Worm (Caenorhabditis elegans): ENCODE measurements around the gene unc-76.
"Not testable (repeated sequence)": the region's sequence is repeated elsewhere in the genome, so short reads cannot be mapped to it uniquely, and the experiment has no call there.

The unc-76 gene

ce11 chrV:15031373-15031772 is 40.2 kb upstream of the unc-76 start, which contains the start of gene cng-1:
Gene cng-1 (minus strand): TSS chrV:15031473.
- not testable (repeated sequence) for TF ChIP-seq unc-62 (GFP tag; optimal IDR thresholded peaks at IDR 0.05); xbp-1 (tag; optimal IDR thresholded peaks at IDR 0.05); egl-13 (tag; optimal IDR thresholded peaks at IDR 0.05)

DNA sequence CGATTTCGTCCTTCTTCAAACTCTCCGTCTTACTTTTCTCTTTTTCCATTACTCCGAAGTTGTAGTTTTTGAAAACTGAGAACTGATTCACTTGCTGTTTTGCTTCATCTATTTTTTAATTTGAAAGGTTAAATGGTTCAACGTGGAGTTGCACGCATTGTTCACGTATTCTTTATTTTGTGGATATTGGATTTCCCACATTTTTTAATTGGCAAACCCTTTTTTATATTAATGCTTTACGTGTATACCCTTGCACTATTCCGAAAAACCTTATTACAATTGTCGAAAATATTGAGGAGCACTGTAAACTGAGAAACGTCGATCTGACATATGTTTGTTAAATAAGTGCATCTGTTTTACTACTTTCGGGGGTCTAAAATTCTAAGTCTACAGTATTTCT is 34.8 kb upstream of the unc-76 start, which contains the start of gene melo-3:
Gene melo-3 (minus strand): TSS at position 101 of the 400 bp plus-strand sequence.
- TF ChIP-seq zag-1 (tag; optimal IDR thresholded peaks at IDR 0.05); ceh-8 (GFP tag; optimal IDR thresholded peaks at IDR 0.05); pax-3 (tag; optimal IDR thresholded peaks at IDR 0.05): not testable (repeated sequence)

- TF ChIP-seq nhr-20 (tag; optimal IDR thresholded peaks at IDR 0.05) (no peak), ces-1 (GFP tag; optimal IDR thresholded peaks at IDR 0.05) (no peak), ceh-63 (GFP tag; optimal IDR thresholded peaks at IDR 0.05) (no peak), aha-1 (tag; optimal IDR thresholded peaks at IDR 0.05) (no peak), ceh-88 (GFP tag; IDR thresholded peaks at IDR 0.05) (no peak), skn-1 (tag; optimal IDR thresholded peaks at IDR 0.05) (no peak), elt-2 (tag; optimal IDR thresholded peaks at IDR 0.05) (no peak), efl-1 (optimal IDR thresholded peaks at IDR 0.05) (peak; percentile 1 to 39), efl-1 (GFP tag; optimal IDR thresholded peaks at IDR 0.05 in 1 of 2) (peak in 1 of 2 experiments; percentile 29), sptf-1 (tag; optimal IDR thresholded peaks at IDR 0.05) (no peak), swsn-7 (tag; optimal IDR thresholded peaks at IDR 0.05) (no peak), hlh-4 (tag; optimal IDR thresholded peaks at IDR 0.05) (no peak), ztf-4 (tag; optimal IDR thresholded peaks at IDR 0.05) (no peak), Y116A8C.19 (tag; optimal IDR thresholded peaks at IDR 0.05; ENCODE audit: borderline replicate concordance) (no peak), nhr-85 (tag) (peak; percentile 47), aly-2 (tag; optimal IDR thresholded peaks at IDR 0.05) (no peak), dpl-1 (GFP tag; optimal IDR thresholded peaks at IDR 0.05) (peak in 2 of 3 experiments; percentile 14 to 46)
Measured at ce11 chrV:15048107-15048506, 23.5 kb upstream of the unc-76 start, which contains the start of gene sdc-3. Gene sdc-3 (minus strand): TSS chrV:15048207.

DNA sequence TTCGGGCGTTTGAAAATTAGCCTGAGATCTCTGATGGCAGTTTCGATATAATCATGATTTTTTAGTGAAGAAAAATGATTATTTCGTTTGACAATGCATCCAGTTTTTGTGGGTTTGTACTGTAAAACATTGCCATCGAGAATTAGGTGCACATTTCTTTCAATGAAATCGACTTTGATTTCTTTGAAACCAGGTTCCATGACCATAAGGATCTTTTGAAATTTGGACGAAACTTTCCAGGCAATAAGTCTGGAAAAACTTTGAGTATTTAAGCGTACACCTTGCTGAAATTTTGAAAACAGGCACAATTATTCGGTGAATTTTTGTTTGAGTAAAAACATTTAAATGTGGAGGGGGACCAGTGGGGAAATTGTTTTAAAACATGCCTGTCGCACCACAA is 19.8 kb upstream of the unc-76 start:
- TF ChIP-seq nhr-28 (tag; optimal IDR thresholded peaks at IDR 0.05) = no peak
- TF ChIP-seq nhr-20 (tag; optimal IDR thresholded peaks at IDR 0.05) = no peak
- no peak for TF ChIP-seq ceh-90 (tag; optimal IDR thresholded peaks at IDR 0.05)
- no peak for TF ChIP-seq nhr-12 (tag; optimal IDR thresholded peaks at IDR 0.05)
- no peak for TF ChIP-seq egl-13 (tag; optimal IDR thresholded peaks at IDR 0.05)
- no peak for TF ChIP-seq lin-14 (GFP tag; optimal IDR thresholded peaks at IDR 0.05)
- no peak for TF ChIP-seq nhr-71 (tag; optimal IDR thresholded peaks at IDR 0.05)
- TF ChIP-seq C34B4.2 (tag; optimal IDR thresholded peaks at IDR 0.05) = no peak
- TF ChIP-seq hpl-2 (GFP tag; optimal IDR thresholded peaks at IDR 0.05) = no peak
- TF ChIP-seq nhr-84 (tag; optimal IDR thresholded peaks at IDR 0.05) = no peak
- TF ChIP-seq pqm-1 (tag; optimal IDR thresholded peaks at IDR 0.05) = no peak
- TF ChIP-seq elt-2 (tag; optimal IDR thresholded peaks at IDR 0.05) = no peak
- TF ChIP-seq ces-1 (GFP tag; optimal IDR thresholded peaks at IDR 0.05) = no peak
- no peak for TF ChIP-seq snpc-4 (tag; optimal IDR thresholded peaks at IDR 0.05)

DNA sequence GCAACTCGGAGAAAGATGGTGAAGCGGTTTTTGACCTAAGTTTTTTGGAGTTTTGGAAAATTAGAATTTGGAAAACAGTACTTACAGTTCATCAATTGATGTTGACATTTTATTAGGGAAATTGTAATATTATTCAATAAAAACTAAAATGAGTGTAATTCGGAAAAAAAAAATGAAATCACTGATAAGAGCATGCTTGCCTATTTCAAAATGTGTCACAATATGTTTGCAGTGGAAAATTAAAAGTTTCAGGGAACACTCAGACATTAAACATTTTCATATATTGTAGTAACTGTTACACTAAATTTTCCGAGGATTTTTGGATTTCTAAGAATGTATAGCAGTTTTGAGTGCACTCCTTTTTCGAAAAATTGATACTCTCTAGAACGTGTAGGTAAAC is 19.2 kb upstream of the unc-76 start, which contains the start of the genes fbxa-82 and C25D7.5:
Gene fbxa-82 (minus strand): TSS at position 163 of the 400 bp plus-strand sequence.
Gene C25D7.5 (plus strand): TSS at position 283 of the 400 bp plus-strand sequence.
- no peak for TF ChIP-seq nhr-76 (tag; optimal IDR thresholded peaks at IDR 0.05)
- no peak for TF ChIP-seq nhr-85 (tag)
- TF ChIP-seq nhr-11 (tag; optimal IDR thresholded peaks at IDR 0.05) = no peak
- no peak for TF ChIP-seq nhr-47 (tag; optimal IDR thresholded peaks at IDR 0.05)
- TF ChIP-seq ceh-90 (tag; optimal IDR thresholded peaks at IDR 0.05) = no peak
- no peak for TF ChIP-seq egl-27 (tag; optimal IDR thresholded peaks at IDR 0.05)
- no peak for TF ChIP-seq lir-3 (tag; optimal IDR thresholded peaks at IDR 0.05; ENCODE audit: poor library complexity)
- no peak for TF ChIP-seq pqm-1 (tag; optimal IDR thresholded peaks at IDR 0.05)
- no peak for TF ChIP-seq ztf-11 (tag; optimal IDR thresholded peaks at IDR 0.05)
- TF ChIP-seq ama-1 (optimal IDR thresholded peaks at IDR 0.05) = no peak
- no peak for TF ChIP-seq skn-1 (tag; optimal IDR thresholded peaks at IDR 0.05)
- TF ChIP-seq lin-39 (tag; optimal IDR thresholded peaks at IDR 0.05) = no peak
- TF ChIP-seq ztf-4 (tag; optimal IDR thresholded peaks at IDR 0.05) = no peak
- TF ChIP-seq fkh-10 (GFP tag; optimal IDR thresholded peaks at IDR 0.05) = no peak
- no peak for TF ChIP-seq unc-130 (tag; optimal IDR thresholded peaks at IDR 0.05)
- TF ChIP-seq C34B4.2 (tag; optimal IDR thresholded peaks at IDR 0.05) = no peak
- no peak for TF ChIP-seq unc-86 (tag; optimal IDR thresholded peaks at IDR 0.05)
